Worm (Caenorhabditis elegans) whole organism, L4 larva: ENCODE results near the gene F54H12.10.

Experiments
- Y48G9A.11 ChIP-seq: fragments of 200-800 bp; sonication (Bioruptor generic); IDR thresholded peaks from 2 replicates; pipeline ENCODE4 v1.3.6; 2022; ENCODE audit warnings: missing genetic modification reagents, missing genetic modification characterization, missing compliant biosample characterization
- egl-43 ChIP-seq: fragments of 200-800 bp; sonication (Bioruptor generic); IDR thresholded peaks from 2 replicates; pipeline ENCODE4 v1.3.6; 2022; ENCODE audit warnings: missing genetic modification reagents, missing genetic modification characterization, missing compliant biosample characterization
- fkh-10 ChIP-seq: fragments of 150-350 bp; optimal IDR thresholded peaks from 2 replicates; lab custom pipeline; 2014; ENCODE audit warnings: missing biosample characterization, missing genetic modification reagents, missing genetic modification characterization
- hlh-11 ChIP-seq: fragments of 200-800 bp; sonication (Bioruptor generic); optimal IDR thresholded peaks from 2 replicates; lab custom pipeline; 2018; ENCODE audit warnings: mild to moderate bottlenecking, missing genetic modification characterization, missing compliant biosample characterization
- lsy-2 ChIP-seq, 2 experiments: fragments of 150-350 bp in 1 of 2; sonication (generic microtip) in 1 of 2; optimal IDR thresholded peaks; 2 replicates each; lab custom pipeline; 2014 to 2017; ENCODE audit warnings: missing biosample characterization in 2 of 2, missing genetic modification characterization in 2 of 2
- nhr-237 ChIP-seq: sonication (generic microtip); optimal IDR thresholded peaks from 2 replicates; lab custom pipeline; 2017; ENCODE audit warnings: missing biosample characterization, missing genetic modification characterization
- nhr-42 ChIP-seq: fragments of 200-800 bp; sonication (Bioruptor generic); IDR thresholded peaks from 2 replicates; pipeline ENCODE4 v1.3.6; 2022; ENCODE audit warnings: missing genetic modification characterization, missing compliant biosample characterization
- nhr-6 ChIP-seq: fragments of 150-350 bp; optimal IDR thresholded peaks from 2 replicates; lab custom pipeline; 2014; ENCODE audit warnings: missing biosample characterization, missing genetic modification characterization
- rbr-2 ChIP-seq: sonication (generic microtip); optimal IDR thresholded peaks from 2 replicates; lab custom pipeline; 2016; ENCODE audit warnings: missing genotype, missing genetic modification characterization, missing compliant biosample characterization
- unc-62 ChIP-seq, 3 experiments: fragments of 150-350 bp in 1 of 3; sonication (generic microtip); optimal IDR thresholded peaks in 2 of 3; peaks in 1 of 3; 1 replicate in 1 of 3; 2 replicates in 2 of 3; lab custom pipeline; 2014 to 2017; ENCODE audit warnings: missing biosample characterization in 3 of 3, missing genetic modification characterization in 3 of 3, missing genetic modification reagents in 3 of 3, missing genotype in 1 of 3
- zip-11 ChIP-seq: fragments of 200-800 bp; sonication (Bioruptor generic); IDR thresholded peaks from 2 replicates; pipeline ENCODE4 v1.3.6; 2022; ENCODE audit warnings: missing genetic modification characterization, missing compliant biosample characterization
- ztf-7 ChIP-seq: fragments of 150-350 bp; optimal IDR thresholded peaks from 2 replicates; lab custom pipeline; 2014; ENCODE audit warnings: missing biosample characterization, missing genetic modification characterization

ce11 chrIII:7953208-7953607, 5.6 kb downstream of the F54H12.10 start, which contains the start of gene let-754:
- TF ChIP-seq nhr-42 (GFP tag; lab: Robert Waterston, UW) = no peak
- TF ChIP-seq Y48G9A.11 (GFP tag; lab: Robert Waterston, UW) = no peak
- no peak for TF ChIP-seq lsy-2 (tag; optimal IDR thresholded peaks at IDR 0.05; lab: Kevin White, UChicago)
- TF ChIP-seq nhr-6 = no peak
- no peak for TF ChIP-seq hlh-11 (tag; lab: Kevin White, UChicago)
- no peak for TF ChIP-seq ztf-7
- TF ChIP-seq egl-43 (GFP tag; lab: Robert Waterston, UW) = no peak
- TF ChIP-seq zip-11 (GFP tag; lab: Robert Waterston, UW) = no peak
- TF ChIP-seq unc-62 (GFP tag; optimal IDR thresholded peaks at IDR 0.05 in 1 of 2; lab: Kevin White, UChicago) = no peak
- TF ChIP-seq unc-62 (tag; optimal IDR thresholded peaks at IDR 0.05; lab: Kevin White, UChicago) = no peak
- no peak for TF ChIP-seq nhr-237 (tag; lab: Kevin White, UChicago)
- TF ChIP-seq fkh-10 (GFP tag; lab: Kevin White, UChicago) = no peak
- no peak for TF ChIP-seq rbr-2
